Worm (Caenorhabditis elegans) whole organism, L3 larva: Measurements from ENCODE around the gene R107.2.
"Not testable (repeated sequence)": the region's sequence is repeated elsewhere in the genome, so short reads cannot be mapped to it uniquely, and the experiment has no call there.

Experiments
- R02D3.7 ChIP-seq: fragments of 150-350 bp; optimal IDR thresholded peaks from 2 replicates; lab custom pipeline; 2014; ENCODE audit warnings: missing biosample characterization, missing genetic modification characterization
- ZK546.5 ChIP-seq: sonication (generic microtip); optimal IDR thresholded peaks from 2 replicates; lab custom pipeline; 2017; ENCODE audit warnings: missing biosample characterization, missing genetic modification characterization
- ama-1 ChIP-seq: fragments of 150-350 bp; optimal IDR thresholded peaks from 2 replicates; lab custom pipeline; 2018
- ceh-28 ChIP-seq: fragments of 150-350 bp; optimal IDR thresholded peaks from 2 replicates; lab custom pipeline; 2014; ENCODE audit warnings: missing biosample characterization, missing genetic modification reagents, missing genetic modification characterization
- ceh-82 ChIP-seq: fragments of 150-350 bp; optimal IDR thresholded peaks from 2 replicates; lab custom pipeline; 2014; ENCODE audit warnings: missing biosample characterization, missing genetic modification characterization
- daf-12 ChIP-seq: fragments of 150-350 bp; optimal IDR thresholded peaks from 2 replicates; lab custom pipeline; 2014; ENCODE audit warnings: missing biosample characterization, missing genetic modification reagents, missing genetic modification characterization
- egl-27 ChIP-seq: sonication (generic microtip); optimal IDR thresholded peaks from 4 replicates; lab custom pipeline; 2017; ENCODE audit warnings: missing biosample characterization, missing genetic modification reagents, missing genetic modification characterization
- egl-5 ChIP-seq: fragments of 150-350 bp; optimal IDR thresholded peaks from 2 replicates; lab custom pipeline; 2017; ENCODE audit warnings: missing biosample characterization, missing genetic modification reagents, missing genetic modification characterization, inconsistent platforms
- elt-3 ChIP-seq, 3 experiments: fragments of 150-350 bp in 1 of 3; sonication (generic microtip) in 2 of 3; optimal IDR thresholded peaks; 2 replicates in 2 of 3; 4 replicates in 1 of 3; lab custom pipeline; 2014 to 2017; ENCODE audit warnings: missing biosample characterization in 3 of 3, missing genetic modification characterization in 3 of 3
- fkh-10 ChIP-seq: sonication (generic microtip); optimal IDR thresholded peaks from 2 replicates; lab custom pipeline; 2017; ENCODE audit warnings: missing biosample characterization, missing genetic modification reagents, missing genetic modification characterization
- fkh-2 ChIP-seq: fragments of 150-350 bp; optimal IDR thresholded peaks from 2 replicates; lab custom pipeline; 2014; ENCODE audit warnings: missing biosample characterization, missing genetic modification reagents, missing genetic modification characterization
- fos-1 ChIP-seq: fragments of 150-350 bp; optimal IDR thresholded peaks from 2 replicates; lab custom pipeline; 2014; ENCODE audit warnings: missing biosample characterization, missing genetic modification characterization
- hmg-11 ChIP-seq: sonication (generic microtip); optimal IDR thresholded peaks from 2 replicates; lab custom pipeline; 2016; ENCODE audit warnings: missing genetic modification characterization, missing compliant biosample characterization
- jun-1 ChIP-seq: fragments of 150-350 bp; optimal IDR thresholded peaks from 2 replicates; lab custom pipeline; 2014; ENCODE audit warnings: missing biosample characterization, missing genetic modification reagents, missing genetic modification characterization
- lin-15B ChIP-seq: fragments of 150-350 bp; optimal IDR thresholded peaks from 2 replicates; lab custom pipeline; 2014; ENCODE audit warnings: missing biosample characterization, missing genetic modification characterization
- lin-39 ChIP-seq: fragments of 150-350 bp; optimal IDR thresholded peaks from 2 replicates; lab custom pipeline; 2018; ENCODE audit warnings: missing biosample characterization, missing genetic modification reagents, missing genetic modification characterization
- lsy-12 ChIP-seq: sonication (generic microtip); optimal IDR thresholded peaks from 2 replicates; lab custom pipeline; 2016; ENCODE audit warnings: mild to moderate bottlenecking, missing genetic modification characterization, missing compliant biosample characterization
- mdl-1 ChIP-seq: fragments of 150-350 bp; optimal IDR thresholded peaks from 2 replicates; lab custom pipeline; 2014; ENCODE audit warnings: missing biosample characterization, missing genetic modification characterization
- mml-1 ChIP-seq: fragments of 150-350 bp; sonication (generic microtip); optimal IDR thresholded peaks from 3 replicates; lab custom pipeline; 2014; ENCODE audit warnings: missing biosample characterization, missing genetic modification characterization
- nhr-11 ChIP-seq: fragments of 150-350 bp; optimal IDR thresholded peaks from 2 replicates; lab custom pipeline; 2014; ENCODE audit warnings: missing biosample characterization, missing genetic modification characterization
- nhr-12 ChIP-seq: fragments of 150-350 bp; optimal IDR thresholded peaks from 2 replicates; lab custom pipeline; 2014; ENCODE audit warnings: missing biosample characterization, missing genetic modification characterization
- nhr-23 ChIP-seq: fragments of 150-350 bp; optimal IDR thresholded peaks from 2 replicates; lab custom pipeline; 2014; ENCODE audit warnings: missing biosample characterization, missing genetic modification reagents, missing genetic modification characterization
- nhr-237 ChIP-seq: fragments of 150-350 bp; optimal IDR thresholded peaks from 2 replicates; lab custom pipeline; 2014; ENCODE audit warnings: missing biosample characterization, missing genetic modification characterization
- nhr-43 ChIP-seq: sonication (generic microtip); optimal IDR thresholded peaks from 2 replicates; lab custom pipeline; 2016; ENCODE audit warnings: mild to moderate bottlenecking, missing genetic modification characterization, missing compliant biosample characterization; ENCODE audit not compliant: poor library complexity, severe bottlenecking
- nhr-67 ChIP-seq: fragments of 150-350 bp; optimal IDR thresholded peaks from 2 replicates; lab custom pipeline; 2014; ENCODE audit warnings: missing biosample characterization, missing genetic modification characterization
- nhr-76 ChIP-seq: fragments of 150-350 bp; sonication (generic microtip); optimal IDR thresholded peaks from 5 replicates; lab custom pipeline; 2014; ENCODE audit warnings: missing biosample characterization, missing genetic modification characterization
- pha-4 ChIP-seq: fragments of 150-350 bp; optimal IDR thresholded peaks from 2 replicates; lab custom pipeline; 2014; ENCODE audit warnings: missing biosample characterization, missing genetic modification reagents, missing genetic modification characterization
- skn-1 ChIP-seq: fragments of 150-350 bp; optimal IDR thresholded peaks from 2 replicates; lab custom pipeline; 2014; ENCODE audit warnings: missing biosample characterization, missing genetic modification characterization
- snpc-4 ChIP-seq: fragments of 150-350 bp; optimal IDR thresholded peaks from 2 replicates; lab custom pipeline; 2014; ENCODE audit warnings: missing biosample characterization, missing genetic modification characterization
- tbx-2 ChIP-seq: sonication (generic microtip); optimal IDR thresholded peaks from 2 replicates; lab custom pipeline; 2016; ENCODE audit warnings: mild to moderate bottlenecking, missing genetic modification characterization, missing compliant biosample characterization
- unc-39 ChIP-seq: sonication (generic microtip); optimal IDR thresholded peaks from 4 replicates; lab custom pipeline; 2017; ENCODE audit warnings: missing biosample characterization, missing genetic modification characterization
- unc-62 ChIP-seq: fragments of 150-350 bp; sonication (generic microtip); optimal IDR thresholded peaks from 4 replicates; lab custom pipeline; 2014; ENCODE audit warnings: missing biosample characterization, missing genetic modification reagents, missing genetic modification characterization
- zag-1 ChIP-seq: fragments of 150-350 bp; optimal IDR thresholded peaks from 2 replicates; lab custom pipeline; 2014; ENCODE audit warnings: missing biosample characterization, missing genetic modification characterization
- ztf-11 ChIP-seq: fragments of 150-350 bp; optimal IDR thresholded peaks from 2 replicates; lab custom pipeline; 2014; ENCODE audit warnings: missing biosample characterization, missing genetic modification characterization

The R107.2 gene

DNA sequence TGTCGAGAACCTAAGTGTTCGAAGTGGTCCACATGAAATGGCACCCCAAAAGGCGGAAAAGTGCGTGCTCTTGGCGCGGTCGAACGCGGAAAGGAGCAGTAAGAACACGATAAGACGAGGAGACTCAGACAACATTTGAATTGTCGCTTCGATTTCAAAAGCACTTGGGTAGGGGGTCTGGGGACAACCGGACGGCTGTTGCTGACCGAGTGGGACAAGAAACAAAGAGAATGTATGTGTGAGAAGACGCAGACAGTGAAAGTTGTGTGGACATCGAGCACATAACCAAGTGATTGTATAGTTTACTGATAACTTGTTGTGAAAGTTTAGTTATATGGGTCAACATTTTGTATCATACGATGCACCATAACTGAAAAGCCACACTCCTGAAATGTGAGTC, 38.6 kb downstream of the R107.2 start (continued):
- TF ChIP-seq lin-15B (tag; lab: Kevin White, UChicago) (no peak), fos-1 (tag; lab: Kevin White, UChicago) (no peak), tbx-2 (tag; lab: Kevin White, UChicago) (no peak), jun-1 (tag; lab: Kevin White, UChicago) (no peak), lin-39 (tag; lab: Kevin White, UChicago) (peak; percentile 39), unc-39 (no peak), nhr-76 (no peak), lsy-12 (no peak), nhr-67 (tag; lab: Kevin White, UChicago) (no peak), ZK546.5 (tag; lab: Kevin White, UChicago) (no peak), fkh-10 (GFP tag; lab: Kevin White, UChicago) (no peak), mdl-1 (tag; lab: Kevin White, UChicago) (no peak), R02D3.7 (tag; lab: Kevin White, UChicago) (no peak), mml-1 (no peak), ztf-11 (tag; lab: Kevin White, UChicago) (no peak), nhr-23 (tag; lab: Kevin White, UChicago) (no peak), pha-4 (tag; lab: Kevin White, UChicago) (peak; percentile 70), ceh-28 (tag; lab: Kevin White, UChicago) (no peak), daf-12 (tag; lab: Kevin White, UChicago) (no peak), skn-1 (tag; lab: Kevin White, UChicago) (no peak), ama-1 (no peak), elt-3 (tag; optimal IDR thresholded peaks at IDR 0.05; lab: Kevin White, UChicago) (no peak), ceh-82 (no peak), nhr-43 (no peak), zag-1 (no peak)

DNA sequence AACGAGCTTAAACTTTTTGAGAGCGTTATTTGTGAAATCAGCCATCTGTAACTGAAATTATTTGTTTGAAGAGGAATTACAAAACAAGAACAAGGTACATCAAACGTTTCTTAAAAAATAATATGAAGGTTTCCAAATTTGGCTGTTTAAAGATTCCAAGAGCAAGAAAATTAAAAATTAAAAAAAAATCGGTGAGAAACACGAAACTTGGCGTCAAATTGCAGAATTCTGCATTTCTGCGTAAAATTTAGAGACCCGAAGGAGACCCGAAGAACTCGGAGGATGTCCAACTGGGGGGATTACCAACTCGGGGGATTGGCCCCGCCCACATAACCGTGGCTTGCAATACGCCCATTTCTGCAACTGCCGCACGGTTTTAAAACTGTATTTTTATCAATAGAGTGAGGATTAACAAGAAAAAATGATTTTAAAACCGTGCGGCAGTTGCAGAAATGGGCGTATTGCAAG, 39.8 kb downstream of the R107.2 start, which contains the start of gene rab-6.1:
TSS of gene rab-6.1 (minus strand) at position 51 of the 468 bp plus-strand sequence.
- TF ChIP-seq ama-1; lin-39 (tag; lab: Kevin White, UChicago); unc-39: not testable (repeated sequence)

DNA sequence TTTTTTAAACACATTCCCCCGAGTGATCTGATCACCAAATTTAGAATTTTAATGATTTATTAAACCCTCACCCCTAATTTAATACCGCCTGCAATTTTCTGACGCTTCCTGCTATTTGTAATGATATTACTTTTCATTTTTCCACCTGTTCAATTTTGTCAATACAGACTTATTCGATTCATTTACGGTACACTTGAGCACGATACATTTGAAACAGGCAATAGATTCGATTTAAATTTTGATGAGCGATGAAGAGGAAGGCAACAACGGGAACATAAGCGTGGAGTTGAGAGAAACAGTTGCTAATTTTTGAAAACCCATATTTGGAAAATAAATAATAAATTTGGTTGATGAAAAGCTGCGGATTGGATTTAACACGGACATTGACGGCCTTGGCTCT, 41.1 kb downstream of the R107.2 start:
- no peak for TF ChIP-seq nhr-43
- TF ChIP-seq snpc-4 (tag; lab: Kevin White, UChicago), result no peak
- TF ChIP-seq fkh-2 (tag; lab: Kevin White, UChicago), result no peak
- TF ChIP-seq R02D3.7 (tag; lab: Kevin White, UChicago), result no peak
- TF ChIP-seq lsy-12, result no peak
- no peak for TF ChIP-seq nhr-67 (tag; lab: Kevin White, UChicago)

- TF ChIP-seq fkh-10 (GFP tag; lab: Kevin White, UChicago) (no peak), pha-4 (tag; lab: Kevin White, UChicago) (no peak), R02D3.7 (tag; lab: Kevin White, UChicago) (no peak), mdl-1 (tag; lab: Kevin White, UChicago) (no peak), unc-62 (no peak), ztf-11 (tag; lab: Kevin White, UChicago) (no peak), ama-1 (no peak), egl-27 (tag; lab: Kevin White, UChicago) (no peak), ceh-28 (tag; lab: Kevin White, UChicago) (no peak), nhr-237 (no peak), nhr-12 (tag; lab: Kevin White, UChicago) (no peak)
These were observed 43.2 kb downstream of the R107.2 start, which contains the start of the genes F59B2.15 and zif-1 for ce11 chrIII:9002545-9002944. TSS of gene F59B2.15 (minus strand) at chrIII:9002645. TSS of gene zif-1 (plus strand) at chrIII:9002779.

DNA sequence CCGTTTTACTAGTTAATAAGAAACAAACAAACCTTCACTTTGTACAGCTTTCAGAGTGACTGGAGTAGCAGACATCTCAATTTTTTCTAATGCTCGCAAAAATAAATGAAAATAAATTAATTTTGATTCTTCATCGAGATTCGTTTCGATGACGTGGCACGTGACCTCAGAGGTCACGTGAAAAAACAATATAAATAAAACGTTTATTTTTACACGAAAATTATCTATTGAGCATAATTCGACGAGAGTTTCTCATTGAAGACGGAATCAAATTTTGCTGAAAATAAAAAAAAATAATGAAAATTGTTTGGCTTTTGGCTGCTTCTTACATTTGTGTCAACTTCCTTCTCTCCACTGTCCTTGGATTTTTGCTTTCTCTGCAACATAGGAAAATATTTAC, 43.8 kb downstream of the R107.2 start, which contains the start of gene rpn-6.2:
TSS of gene rpn-6.2 (minus strand) at position 101 of the 400 bp plus-strand sequence.
- TF ChIP-seq nhr-11 (tag; lab: Kevin White, UChicago) (no peak), zag-1 (no peak), egl-27 (tag; lab: Kevin White, UChicago) (no peak)
- TF ChIP-seq, all 47 proteins: peak for 0

DNA sequence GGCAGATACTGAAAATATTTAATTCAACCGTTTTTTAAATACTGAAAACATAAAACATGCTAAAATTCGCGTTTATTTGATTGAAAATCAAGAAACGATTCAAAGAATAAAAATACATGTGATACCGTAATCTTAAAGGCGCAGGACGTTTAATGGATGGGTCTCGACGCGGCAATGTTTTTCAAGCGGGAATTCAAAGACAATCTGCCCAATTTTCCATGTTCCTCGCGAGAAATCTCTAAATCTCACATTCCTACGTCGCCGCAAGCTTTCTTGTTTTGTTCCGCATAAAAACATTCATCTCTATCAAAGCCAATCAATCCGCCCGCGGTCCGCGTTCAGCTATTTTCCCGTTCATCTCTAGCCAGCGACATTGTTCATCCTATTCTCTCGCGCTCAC, 44.2 kb downstream of the R107.2 start:
- TF ChIP-seq hmg-11 (tag; lab: Kevin White, UChicago) (no peak), lin-39 (tag; lab: Kevin White, UChicago) (no peak), fos-1 (tag; lab: Kevin White, UChicago) (no peak), nhr-12 (tag; lab: Kevin White, UChicago) (no peak), egl-5 (tag; lab: Kevin White, UChicago) (no peak), ZK546.5 (tag; lab: Kevin White, UChicago) (no peak), ama-1 (no peak), mml-1 (no peak), lsy-12 (no peak), nhr-43 (no peak), nhr-76 (no peak), unc-62 (no peak), skn-1 (tag; lab: Kevin White, UChicago) (no peak)
- TF ChIP-seq, all 47 proteins: peak for 0
